Worm (Caenorhabditis elegans): ENCODE data around the gene toca-1.

ce11 chrX:1472880-1473279 lies 48.4 kb downstream of the toca-1 start, which contains the start of gene D1005.5:
- TF ChIP-seq ceh-22 (tag; optimal IDR thresholded peaks at IDR 0.05), result no peak
- TF ChIP-seq pros-1 (tag; optimal IDR thresholded peaks at IDR 0.05), result no peak
- TF ChIP-seq ama-1 (optimal IDR thresholded peaks at IDR 0.05), result no peak
- TF ChIP-seq hlh-8 (tag; optimal IDR thresholded peaks at IDR 0.05), result no peak
- no peak for TF ChIP-seq zip-5 (tag; optimal IDR thresholded peaks at IDR 0.05)
- no peak for TF ChIP-seq mec-3 (tag; optimal IDR thresholded peaks at IDR 0.05; ENCODE audit: borderline replicate concordance)
- no peak for TF ChIP-seq unc-55 (GFP tag; optimal IDR thresholded peaks at IDR 0.05)
- no peak for TF ChIP-seq tbx-2 (tag; optimal IDR thresholded peaks at IDR 0.05)
- no peak for TF ChIP-seq K02D7.2 (tag; optimal IDR thresholded peaks at IDR 0.05)
- no peak for TF ChIP-seq madf-2 (tag; optimal IDR thresholded peaks at IDR 0.05)
- TF ChIP-seq ref-2 (tag; optimal IDR thresholded peaks at IDR 0.05), result no peak
- TF ChIP-seq dve-1 (tag; optimal IDR thresholded peaks at IDR 0.05), result no peak
- TF ChIP-seq sdc-2 (tag; optimal IDR thresholded peaks at IDR 0.05), result no peak

All from whole organism, late embryonic.